Fruit fly (Drosophila melanogaster): ENCODE data around the gene CG6340.

The CG6340 gene

dm6 chrX:15530369-15530768 is 48.2 kb downstream of the CG6340 start:
- TF ChIP-seq noc (tag; optimal IDR thresholded peaks at IDR 0.05), result peak; percentile 37

dm6 chrX:15532062-15532461 is 49.9 kb downstream of the CG6340 start:
- no peak for TF ChIP-seq noc (tag; optimal IDR thresholded peaks at IDR 0.05)
